Worm (Caenorhabditis elegans): ENCODE measurements around the gene R13A5.10.

ce11 chrIII:7544211-7544610 lies 38.6 kb downstream of the R13A5.10 start:
- TF ChIP-seq zag-1 (tag; optimal IDR thresholded peaks at IDR 0.05) (no peak), nhr-237 (tag; optimal IDR thresholded peaks at IDR 0.05) (no peak), lin-15B (tag; optimal IDR thresholded peaks at IDR 0.05) (no peak), aly-2 (tag; optimal IDR thresholded peaks at IDR 0.05) (no peak), ceh-32 (tag; optimal IDR thresholded peaks at IDR 0.05; ENCODE audit: poor library complexity) (no peak), nhr-28 (tag; optimal IDR thresholded peaks at IDR 0.05) (no peak), ctbp-1 (GFP tag; IDR thresholded peaks at IDR 0.05) (no peak), zip-2 (tag; optimal IDR thresholded peaks at IDR 0.05) (no peak), spr-3 (GFP tag; optimal IDR thresholded peaks at IDR 0.05) (no peak), ceh-82 (tag; optimal IDR thresholded peaks at IDR 0.05) (no peak), ztf-11 (tag; optimal IDR thresholded peaks at IDR 0.05) (no peak), tra-1 (GFP tag; IDR thresholded peaks at IDR 0.05) (no peak)

Measured in whole organism, L4 larva.